Fruit fly (Drosophila melanogaster) whole organism, embryonic: ENCODE measurements around the gene Gr89a.
A peak's percentile ranks its signal among the peaks of the same experiment; 100 is the strongest.

ENCODE experiments used
- Atf-2 ChIP-seq: fragments of 200-800 bp; sonication (Bioruptor generic); optimal IDR thresholded peaks from 2 replicates; lab custom pipeline; 2016; ENCODE audit warnings: missing biosample characterization, missing genetic modification characterization
- Bgb ChIP-seq: fragments of 200-800 bp; sonication (Bioruptor generic); IDR thresholded peaks from 2 replicates; pipeline ENCODE4 v1.3.6; 2022; ENCODE audit warnings: missing biosample characterization, missing genetic modification characterization; ENCODE audit not compliant: partially characterized antibody
- CG10267 ChIP-seq: fragments of 200-800 bp; sonication (Bioruptor generic); optimal IDR thresholded peaks from 2 replicates; lab custom pipeline; 2018; ENCODE audit warnings: missing biosample characterization, mild to moderate bottlenecking, missing genetic modification characterization, moderate library complexity
- CG14710 ChIP-seq: fragments of 200-800 bp; sonication (Bioruptor generic); optimal IDR thresholded peaks from 3 replicates; lab custom pipeline; 2019; ENCODE audit warnings: missing biosample characterization, mild to moderate bottlenecking, missing genetic modification characterization, moderate library complexity
- CG15011 ChIP-seq: fragments of 200-800 bp; sonication (Bioruptor generic); optimal IDR thresholded peaks from 3 replicates; lab custom pipeline; 2018; ENCODE audit warnings: missing biosample characterization, mild to moderate bottlenecking, missing genetic modification characterization
- CG17361 ChIP-seq: fragments of 200-800 bp; sonication (Bioruptor generic); IDR thresholded peaks from 3 replicates; pipeline ENCODE4 v1.3.6; 2022; ENCODE audit warnings: missing biosample characterization, missing genetic modification characterization
- CG17385 ChIP-seq: fragments of 200-800 bp; sonication (Bioruptor generic); optimal IDR thresholded peaks from 3 replicates; lab custom pipeline; 2018; ENCODE audit warnings: missing biosample characterization, mild to moderate bottlenecking, missing genetic modification characterization
- CG17912 ChIP-seq: fragments of 200-800 bp; sonication (Bioruptor generic); optimal IDR thresholded peaks from 2 replicates; lab custom pipeline; 2018; ENCODE audit warnings: missing biosample characterization, mild to moderate bottlenecking, missing genetic modification characterization
- CG2678 ChIP-seq: fragments of 200-800 bp; sonication (Bioruptor generic); optimal IDR thresholded peaks from 3 replicates; lab custom pipeline; 2019; ENCODE audit warnings: missing biosample characterization, mild to moderate bottlenecking, missing genetic modification characterization, moderate library complexity
- CG3163 ChIP-seq: fragments of 200-800 bp; sonication (Bioruptor generic); optimal IDR thresholded peaks from 3 replicates; lab custom pipeline; 2016; ENCODE audit warnings: missing biosample characterization, missing genetic modification characterization
- CG32767 ChIP-seq: fragments of 200-800 bp; sonication (Bioruptor generic); IDR thresholded peaks from 2 replicates; pipeline ENCODE4 v1.3.6; 2022; ENCODE audit warnings: missing biosample characterization, missing genetic modification characterization
- CG4424 ChIP-seq: fragments of 200-800 bp; sonication (Bioruptor generic); optimal IDR thresholded peaks from 3 replicates; lab custom pipeline; 2016; ENCODE audit warnings: missing biosample characterization, missing genetic modification characterization
- CG7928 ChIP-seq: fragments of 200-800 bp; sonication (Bioruptor generic); optimal IDR thresholded peaks from 2 replicates; lab custom pipeline; 2017; ENCODE audit warnings: missing biosample characterization, mild to moderate bottlenecking, missing genetic modification characterization
- CG9727 ChIP-seq: fragments of 200-800 bp; sonication (Bioruptor generic); optimal IDR thresholded peaks from 3 replicates; lab custom pipeline; 2017; ENCODE audit warnings: missing biosample characterization, mild to moderate bottlenecking, missing genetic modification characterization
- Chrac-16 ChIP-seq: fragments of 200-800 bp; sonication (Bioruptor generic); optimal IDR thresholded peaks from 3 replicates; lab custom pipeline; 2016; ENCODE audit warnings: missing biosample characterization, missing genetic modification characterization
- D ChIP-seq, 2 experiments: fragments of 200-800 bp in 1 of 2; fragments of >200 bp in 1 of 2; sonication (Bioruptor generic) in 1 of 2; optimal IDR thresholded peaks; 2 replicates in 1 of 2; 3 replicates in 1 of 2; lab custom pipeline; 2017; ENCODE audit warnings: mild to moderate bottlenecking in 1 of 2, missing biosample characterization in 1 of 2, missing genetic modification characterization in 1 of 2, missing genetic modification reagents in 1 of 2
- D19A ChIP-seq: fragments of 200-800 bp; optimal IDR thresholded peaks from 3 replicates; lab custom pipeline; 2019; ENCODE audit warnings: missing biosample characterization, mild to moderate bottlenecking, missing genetic modification characterization, moderate library complexity
- Deaf1 ChIP-seq: fragments of 200-800 bp; optimal IDR thresholded peaks from 3 replicates; lab custom pipeline; 2019; ENCODE audit warnings: missing biosample characterization, mild to moderate bottlenecking, missing genetic modification characterization, moderate library complexity
- Ets65A ChIP-seq: fragments of 200-800 bp; sonication (Bioruptor generic); peaks from one replicate; lab custom pipeline; 2016; ENCODE audit warnings: missing biosample characterization, missing genetic modification characterization
- Fer2 ChIP-seq: fragments of 200-800 bp; sonication (Bioruptor generic); optimal IDR thresholded peaks from 2 replicates; lab custom pipeline; 2018; ENCODE audit warnings: missing biosample characterization, mild to moderate bottlenecking, missing genetic modification characterization, moderate library complexity
- HLH54F ChIP-seq: fragments of 200-800 bp; sonication (Bioruptor generic); optimal IDR thresholded peaks from 3 replicates; lab custom pipeline; 2016; ENCODE audit warnings: missing biosample characterization, missing genetic modification characterization
- HLHmδ ChIP-seq: fragments of 200-800 bp; sonication (Bioruptor generic); optimal IDR thresholded peaks from 2 replicates; lab custom pipeline; 2018; ENCODE audit warnings: missing biosample characterization, mild to moderate bottlenecking, missing genetic modification characterization, moderate library complexity
- HmgD ChIP-seq: fragments of 200-800 bp; sonication (Bioruptor generic); optimal IDR thresholded peaks from 3 replicates; lab custom pipeline; 2016; ENCODE audit warnings: missing biosample characterization, missing genetic modification characterization
- Oli ChIP-seq: fragments of 200-800 bp; sonication (Bioruptor generic); optimal IDR thresholded peaks from 2 replicates; lab custom pipeline; 2018; ENCODE audit warnings: missing biosample characterization, mild to moderate bottlenecking, missing genetic modification characterization, moderate library complexity
- Rfx ChIP-seq: fragments of 200-800 bp; sonication (Bioruptor generic); IDR thresholded peaks from 2 replicates; pipeline ENCODE4 v1.3.6; 2022; ENCODE audit warnings: missing biosample characterization, missing genetic modification characterization
- Sox100B ChIP-seq: fragments of 200-800 bp; sonication (Bioruptor generic); optimal IDR thresholded peaks from 3 replicates; lab custom pipeline; 2018; ENCODE audit warnings: missing biosample characterization, mild to moderate bottlenecking, missing genetic modification characterization
- TFAM ChIP-seq: fragments of 200-800 bp; sonication (Bioruptor generic); optimal IDR thresholded peaks from 2 replicates; lab custom pipeline; 2017; ENCODE audit warnings: missing biosample characterization, missing genetic modification characterization, inconsistent platforms
- ap ChIP-seq: fragments of 200-800 bp; sonication (Bioruptor generic); IDR thresholded peaks from 2 replicates; pipeline ENCODE4 v1.3.6; 2022; ENCODE audit warnings: missing biosample characterization, missing genetic modification characterization
- bbx ChIP-seq: fragments of 200-800 bp; sonication (Bioruptor generic); IDR thresholded peaks from 2 replicates; pipeline ENCODE4 v1.3.6; 2022; ENCODE audit warnings: missing biosample characterization, missing genetic modification characterization; ENCODE audit not compliant: partially characterized antibody
- chn ChIP-seq: fragments of 200-800 bp; sonication (Bioruptor generic); optimal IDR thresholded peaks from 2 replicates; lab custom pipeline; 2016; ENCODE audit warnings: missing biosample characterization, missing genetic modification characterization
- ci ChIP-seq: fragments of 200-800 bp; sonication (Bioruptor generic); IDR thresholded peaks from 3 replicates; pipeline ENCODE4 v1.3.6; 2022; ENCODE audit warnings: missing biosample characterization, missing genetic modification characterization
- dm ChIP-seq: fragments of 200-800 bp; sonication (Bioruptor generic); optimal IDR thresholded peaks from 3 replicates; lab custom pipeline; 2016; ENCODE audit warnings: missing biosample characterization, missing genetic modification characterization
- dysf ChIP-seq: fragments of 200-800 bp; sonication (Bioruptor generic); IDR thresholded peaks from 3 replicates; pipeline ENCODE4 v1.3.6; 2022; ENCODE audit warnings: missing biosample characterization, missing genetic modification characterization
- eyg ChIP-seq: fragments of 200-800 bp; sonication (Bioruptor generic); optimal IDR thresholded peaks from 3 replicates; lab custom pipeline; 2016; ENCODE audit warnings: missing biosample characterization, missing genetic modification characterization
- gsb ChIP-seq: fragments of 200-800 bp; sonication (Bioruptor generic); IDR thresholded peaks from 2 replicates; pipeline ENCODE4 v1.3.6; 2022; ENCODE audit warnings: missing biosample characterization, missing genetic modification characterization
- gsb-n ChIP-seq: fragments of 200-800 bp; sonication (Bioruptor generic); optimal IDR thresholded peaks from 3 replicates; lab custom pipeline; 2018; ENCODE audit warnings: missing biosample characterization, mild to moderate bottlenecking, missing genetic modification characterization
- gt ChIP-seq: fragments of 200-800 bp; sonication (Bioruptor generic); IDR thresholded peaks from 2 replicates; pipeline ENCODE4 v1.3.6; 2022; ENCODE audit warnings: missing biosample characterization, missing genetic modification characterization
- ham ChIP-seq: fragments of 200-800 bp; sonication (Bioruptor generic); IDR thresholded peaks from 2 replicates; pipeline ENCODE4 v1.3.6; 2022; ENCODE audit warnings: missing biosample characterization, missing genetic modification characterization
- ind ChIP-seq: fragments of 200-800 bp; sonication (Bioruptor generic); optimal IDR thresholded peaks from 3 replicates; lab custom pipeline; 2016; ENCODE audit warnings: missing biosample characterization, missing genetic modification characterization
- jing ChIP-seq: fragments of 200-800 bp; sonication (Bioruptor generic); optimal IDR thresholded peaks from 2 replicates; lab custom pipeline; 2018; ENCODE audit warnings: missing biosample characterization, mild to moderate bottlenecking, missing genetic modification characterization
- lbe ChIP-seq: fragments of 200-800 bp; sonication (Bioruptor generic); optimal IDR thresholded peaks from 2 replicates; lab custom pipeline; 2016; ENCODE audit warnings: missing biosample characterization, mild to moderate bottlenecking, missing genetic modification characterization
- mam ChIP-seq: fragments of 200-800 bp; sonication (Bioruptor generic); optimal IDR thresholded peaks from 3 replicates; lab custom pipeline; 2016; ENCODE audit warnings: missing biosample characterization, missing genetic modification characterization
- oc ChIP-seq: fragments of 200-800 bp; sonication (Bioruptor generic); optimal IDR thresholded peaks from 2 replicates; lab custom pipeline; 2018; ENCODE audit warnings: missing biosample characterization, mild to moderate bottlenecking, missing genetic modification characterization, moderate library complexity
- p53 ChIP-seq: fragments of 200-800 bp; sonication (Bioruptor generic); optimal IDR thresholded peaks from 2 replicates; lab custom pipeline; 2016; ENCODE audit warnings: missing biosample characterization, missing genetic modification characterization
- schlank ChIP-seq: fragments of 200-800 bp; sonication (Bioruptor generic); optimal IDR thresholded peaks from 2 replicates; lab custom pipeline; 2018; ENCODE audit warnings: missing biosample characterization, mild to moderate bottlenecking, missing genetic modification characterization
- sens ChIP-seq: fragments of 200-800 bp; sonication (Bioruptor generic); peaks from one replicate; lab custom pipeline; 2016; ENCODE audit warnings: missing biosample characterization, missing genetic modification characterization
- shn ChIP-seq: fragments of 200-800 bp; sonication (Bioruptor generic); optimal IDR thresholded peaks from 3 replicates; lab custom pipeline; 2016; ENCODE audit warnings: missing biosample characterization, missing genetic modification characterization
- sisA ChIP-seq: fragments of 200-800 bp; sonication (Bioruptor generic); IDR thresholded peaks from 2 replicates; pipeline ENCODE4 v1.3.6; 2022; ENCODE audit warnings: missing biosample characterization, missing genetic modification characterization
- sug ChIP-seq: fragments of 200-800 bp; optimal IDR thresholded peaks from 2 replicates; lab custom pipeline; 2019; ENCODE audit warnings: missing biosample characterization, mild to moderate bottlenecking, missing genetic modification characterization, moderate library complexity
- tap ChIP-seq: fragments of 200-800 bp; optimal IDR thresholded peaks from 3 replicates; lab custom pipeline; 2019; ENCODE audit warnings: missing biosample characterization, mild to moderate bottlenecking, missing genetic modification characterization, moderate library complexity
- tx ChIP-seq: fragments of 200-800 bp; sonication (Bioruptor generic); optimal IDR thresholded peaks from 2 replicates; lab custom pipeline; 2016; ENCODE audit warnings: missing biosample characterization, missing genetic modification characterization
- unpg ChIP-seq: fragments of 200-800 bp; sonication (Bioruptor generic); optimal IDR thresholded peaks from 3 replicates; lab custom pipeline; 2018; ENCODE audit warnings: missing biosample characterization, mild to moderate bottlenecking, missing genetic modification characterization, moderate library complexity

Gene Gr89a

dm6 chr3R:16510128-16510527 is 11.4 kb upstream of the Gr89a start (continued):
- no peak for TF ChIP-seq ham (GFP tag; lab: Robert Waterston, UW)
- TF ChIP-seq Oli (tag; lab: Kevin White, UChicago) = peak; percentile 37
- TF ChIP-seq gt = no peak
- TF ChIP-seq D19A (tag; lab: Kevin White, UChicago) = peak; percentile 54
- no peak for TF ChIP-seq Rfx (GFP tag; lab: Robert Waterston, UW)
- no peak for TF ChIP-seq tx (GFP tag; lab: Kevin White, UChicago)
- no peak for TF ChIP-seq jing (GFP tag; lab: Kevin White, UChicago)
- peak; percentile 40 for TF ChIP-seq tap (tag; lab: Kevin White, UChicago)
- no peak for TF ChIP-seq lbe
- TF ChIP-seq chn (GFP tag; lab: Kevin White, UChicago) = no peak
- TF ChIP-seq sens (GFP tag; lab: Kevin White, UChicago) = peak; percentile 82
- TF ChIP-seq sisA (GFP tag; lab: Robert Waterston, UW) = peak; percentile 36; the same call in 1 of the 2 replicates
- TF ChIP-seq ap (GFP tag; lab: Robert Waterston, UW) = no peak
- no peak for TF ChIP-seq Bgb (GFP tag; lab: Robert Waterston, UW)
- no peak for TF ChIP-seq eyg (GFP tag; lab: Kevin White, UChicago)
- no peak for TF ChIP-seq CG3163
- TF ChIP-seq ind (GFP tag; lab: Kevin White, UChicago) = no peak
- no peak for TF ChIP-seq CG32767 (GFP tag; lab: Robert Waterston, UW)
- peak; percentile 37 for TF ChIP-seq Sox100B
- TF ChIP-seq CG17361 (GFP tag; lab: Robert Waterston, UW) = peak; percentile 47; the same call in 2 of the 3 replicates
- peak; percentile 11 for TF ChIP-seq Deaf1 (tag; lab: Kevin White, UChicago)
- TF ChIP-seq sug = no peak
- TF ChIP-seq CG9727 (GFP tag; lab: Kevin White, UChicago) = peak; percentile 28
- no peak for TF ChIP-seq ci (GFP tag; lab: Robert Waterston, UW)
- TF ChIP-seq unpg (GFP tag; lab: Kevin White, UChicago) = peak; percentile 63
- no peak for TF ChIP-seq p53 (GFP tag; lab: Kevin White, UChicago)
- no peak for TF ChIP-seq bbx (GFP tag; lab: Robert Waterston, UW)
- TF ChIP-seq schlank = no peak
- peak; percentile 37 for TF ChIP-seq CG10267 (tag; lab: Kevin White, UChicago)
- no peak for TF ChIP-seq CG17385 (GFP tag; lab: Kevin White, UChicago)
- no peak for TF ChIP-seq Atf-2
- TF ChIP-seq Chrac-16 = no peak
- no peak for TF ChIP-seq TFAM (GFP tag; lab: Kevin White, UChicago)
- TF ChIP-seq CG15011 = peak; percentile 15
- TF ChIP-seq oc (tag; lab: Kevin White, UChicago) = peak; percentile 45
- no peak for TF ChIP-seq Fer2 (tag; lab: Kevin White, UChicago)
- peak; percentile 67 for TF ChIP-seq CG2678 (tag; lab: Kevin White, UChicago)
- TF ChIP-seq CG7928 = no peak
- TF ChIP-seq Ets65A = no peak
- no peak for TF ChIP-seq gsb (GFP tag; lab: Robert Waterston, UW)
- TF ChIP-seq dm (GFP tag; lab: Kevin White, UChicago) = no peak
- no peak for TF ChIP-seq mam (GFP tag; lab: Kevin White, UChicago)
- TF ChIP-seq HLHmδ (GFP tag; lab: Kevin White, UChicago) = no peak
- TF ChIP-seq CG14710 (tag; lab: Kevin White, UChicago) = peak; percentile 45
- TF ChIP-seq CG17912 (GFP tag; lab: Kevin White, UChicago) = no peak
- TF ChIP-seq D (optimal IDR thresholded peaks at IDR 0.05; lab: Kevin White, UChicago) = no peak
- peak; percentile 1 for TF ChIP-seq D (GFP tag; optimal IDR thresholded peaks at IDR 0.05; lab: Kevin White, UChicago)
- TF ChIP-seq dysf = no peak
- TF ChIP-seq gsb-n (tag; lab: Kevin White, UChicago) = peak; percentile 53
- no peak for TF ChIP-seq HmgD (GFP tag; lab: Kevin White, UChicago)
- no peak for TF ChIP-seq HLH54F (GFP tag; lab: Kevin White, UChicago)
- TF ChIP-seq CG4424 (GFP tag; lab: Kevin White, UChicago) = peak; percentile 8
- no peak for TF ChIP-seq shn (GFP tag; lab: Kevin White, UChicago)
